Worm (Caenorhabditis elegans) whole organism, late embryonic: ENCODE results near the gene T09F5.20.

Experiments used
- C08G9.2 ChIP-seq: sonication (generic microtip); optimal IDR thresholded peaks from 2 replicates; lab custom pipeline; 2016; ENCODE audit warnings: mild to moderate bottlenecking, missing genetic modification characterization, moderate library complexity, missing compliant biosample characterization
- C38D4.7 ChIP-seq: fragments of 200-800 bp; sonication (Bioruptor generic); optimal IDR thresholded peaks from 2 replicates; lab custom pipeline; 2018; ENCODE audit warnings: mild to moderate bottlenecking, missing genetic modification characterization, moderate library complexity, missing compliant biosample characterization
- F13H6.1 ChIP-seq: sonication (generic microtip); optimal IDR thresholded peaks from 2 replicates; lab custom pipeline; 2016; ENCODE audit warnings: missing genetic modification characterization, missing compliant biosample characterization
- ahr-1 ChIP-seq: sonication (generic microtip); optimal IDR thresholded peaks from 2 replicates; lab custom pipeline; 2016; ENCODE audit warnings: missing genetic modification characterization, missing compliant biosample characterization
- ama-1 ChIP-seq: fragments of 150-350 bp; optimal IDR thresholded peaks from 2 replicates; lab custom pipeline; 2014
- ceh-14 ChIP-seq: sonication (generic microtip); optimal IDR thresholded peaks from 2 replicates; lab custom pipeline; 2016; ENCODE audit warnings: missing genotype, missing genetic modification characterization, missing compliant biosample characterization
- ceh-19 ChIP-seq: fragments of 200-800 bp; sonication (Bioruptor generic); optimal IDR thresholded peaks from 2 replicates; lab custom pipeline; 2018; ENCODE audit warnings: mild to moderate bottlenecking, missing genetic modification characterization, missing compliant biosample characterization
- ceh-22 ChIP-seq: sonication (generic microtip); optimal IDR thresholded peaks from 2 replicates; lab custom pipeline; 2017; ENCODE audit warnings: missing biosample characterization, missing genetic modification characterization
- ceh-30 ChIP-seq: fragments of 150-350 bp; optimal IDR thresholded peaks from 2 replicates; lab custom pipeline; 2014; ENCODE audit warnings: missing biosample characterization, missing genetic modification characterization
- ceh-31 ChIP-seq: sonication (generic microtip); optimal IDR thresholded peaks from 2 replicates; lab custom pipeline; 2016; ENCODE audit warnings: missing genetic modification characterization, missing compliant biosample characterization
- ceh-34 ChIP-seq: sonication (generic microtip); optimal IDR thresholded peaks from 2 replicates; lab custom pipeline; 2016; ENCODE audit warnings: mild to moderate bottlenecking, missing genetic modification characterization, missing compliant biosample characterization
- dmd-4 ChIP-seq: sonication (generic microtip); optimal IDR thresholded peaks from 2 replicates; lab custom pipeline; 2016; ENCODE audit warnings: borderline replicate concordance, missing genetic modification characterization, missing compliant biosample characterization
- elt-4 ChIP-seq: sonication (generic microtip); optimal IDR thresholded peaks from 2 replicates; lab custom pipeline; 2016; ENCODE audit warnings: missing genetic modification characterization, missing compliant biosample characterization
- eyg-1 ChIP-seq: sonication (generic microtip); optimal IDR thresholded peaks from 2 replicates; lab custom pipeline; 2016; ENCODE audit warnings: missing genotype, missing genetic modification characterization, missing compliant biosample characterization
- fkh-6 ChIP-seq: sonication (generic microtip); optimal IDR thresholded peaks from 2 replicates; lab custom pipeline; 2016; ENCODE audit warnings: missing genetic modification characterization, missing compliant biosample characterization
- hlh-15 ChIP-seq: sonication (generic microtip); optimal IDR thresholded peaks from 2 replicates; lab custom pipeline; 2016; ENCODE audit warnings: missing genetic modification characterization, missing compliant biosample characterization
- lin-11 ChIP-seq: fragments of 200-800 bp; sonication (Bioruptor generic); optimal IDR thresholded peaks from 2 replicates; lab custom pipeline; 2018; ENCODE audit warnings: mild to moderate bottlenecking, missing genetic modification characterization, missing compliant biosample characterization
- madf-2 ChIP-seq: sonication (generic microtip); optimal IDR thresholded peaks from 2 replicates; lab custom pipeline; 2017; ENCODE audit warnings: missing genetic modification characterization, missing compliant biosample characterization
- mec-3 ChIP-seq: sonication (generic microtip); optimal IDR thresholded peaks from 2 replicates; lab custom pipeline; 2016; ENCODE audit warnings: borderline replicate concordance, missing genetic modification characterization, missing compliant biosample characterization
- nfya-1 ChIP-seq: sonication (generic microtip); optimal IDR thresholded peaks from 2 replicates; lab custom pipeline; 2017; ENCODE audit warnings: missing genetic modification characterization, mild to moderate bottlenecking, missing compliant biosample characterization, antibody characterized with exemption, moderate library complexity
- nhr-232 ChIP-seq: sonication (generic microtip); optimal IDR thresholded peaks from 2 replicates; lab custom pipeline; 2016; ENCODE audit warnings: missing genetic modification characterization, missing compliant biosample characterization
- npax-4 ChIP-seq: sonication (generic microtip); optimal IDR thresholded peaks from 2 replicates; lab custom pipeline; 2016; ENCODE audit warnings: missing genetic modification characterization, missing compliant biosample characterization
- pax-1 ChIP-seq: fragments of 150-350 bp; optimal IDR thresholded peaks from 2 replicates; lab custom pipeline; 2014; ENCODE audit warnings: missing biosample characterization, missing genetic modification characterization
- pha-2 ChIP-seq: sonication (generic microtip); optimal IDR thresholded peaks from 2 replicates; lab custom pipeline; 2017; ENCODE audit warnings: mild to moderate bottlenecking, missing genetic modification characterization, missing compliant biosample characterization
- pros-1 ChIP-seq: fragments of 150-350 bp; optimal IDR thresholded peaks from 2 replicates; lab custom pipeline; 2014; ENCODE audit warnings: missing biosample characterization, missing genetic modification reagents, missing genetic modification characterization
- ref-2 ChIP-seq: sonication (generic microtip); optimal IDR thresholded peaks from 2 replicates; lab custom pipeline; 2016; ENCODE audit warnings: missing genetic modification characterization, missing compliant biosample characterization
- rnt-1 ChIP-seq: sonication (generic microtip); optimal IDR thresholded peaks from 2 replicates; lab custom pipeline; 2016; ENCODE audit warnings: missing genetic modification characterization, missing compliant biosample characterization
- sox-2 ChIP-seq: fragments of 200-800 bp; sonication (Bioruptor generic); IDR thresholded peaks from 2 replicates; pipeline ENCODE4 v1.3.6; 2022; ENCODE audit warnings: missing genetic modification reagents, missing genetic modification characterization, missing compliant biosample characterization
- ttx-3 ChIP-seq: sonication (generic microtip); optimal IDR thresholded peaks from 2 replicates; lab custom pipeline; 2016; ENCODE audit warnings: missing genetic modification reagents, missing genetic modification characterization, missing compliant biosample characterization
- unc-3 ChIP-seq, 2 experiments: fragments of 200-800 bp in 1 of 2; sonication (Bioruptor generic) in 1 of 2; sonication (generic microtip) in 1 of 2; conservative IDR thresholded peaks in 1 of 2; optimal IDR thresholded peaks in 1 of 2; 2 replicates each; pipeline versions ENCODE4 v1.3.6 to Lab custom; 2016 to 2022; ENCODE audit warnings: missing compliant biosample characterization in 2 of 2, missing genetic modification characterization in 2 of 2, missing genetic modification reagents in 1 of 2
- unc-55 ChIP-seq: sonication (generic microtip); optimal IDR thresholded peaks from 2 replicates; lab custom pipeline; 2017; ENCODE audit warnings: missing biosample characterization, missing genetic modification reagents, missing genetic modification characterization
- ztf-16 ChIP-seq: sonication (generic microtip); optimal IDR thresholded peaks from 2 replicates; lab custom pipeline; 2017; ENCODE audit warnings: missing genetic modification characterization, missing compliant biosample characterization

T09F5.20 gene

DNA sequence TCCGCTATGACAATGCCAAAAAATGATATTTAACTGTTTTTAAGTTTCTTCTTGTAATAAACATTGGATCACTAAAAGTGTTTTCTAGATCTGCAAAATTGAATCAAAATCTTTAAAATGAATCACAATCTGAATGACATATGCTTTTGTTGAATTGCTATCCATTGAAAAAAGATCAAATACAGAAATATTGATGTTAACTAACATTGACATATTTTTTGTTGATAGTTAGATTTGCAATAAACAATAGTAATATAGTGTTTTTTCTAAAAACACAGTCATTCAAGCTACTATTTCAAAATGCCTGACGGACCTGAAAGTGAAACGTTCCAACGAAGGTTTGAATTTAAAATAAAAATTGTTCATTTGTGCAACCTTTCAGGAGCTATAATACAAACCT lies 3.0 kb upstream of the T09F5.20 start, which contains the start of gene T09F5.2:
TSS of gene T09F5.2 (plus strand) at position 301 of the 400 bp plus-strand sequence.
- no peak for TF ChIP-seq ama-1
- TF ChIP-seq npax-4 (tag; lab: Kevin White, UChicago), result no peak
- TF ChIP-seq pros-1, result no peak
- TF ChIP-seq eyg-1 (tag; lab: Kevin White, UChicago), result no peak
- TF ChIP-seq ceh-22, result no peak
- TF ChIP-seq, all 69 proteins: peak for 0

- TF ChIP-seq nfya-1 (tag; lab: Kevin White, UChicago) (peak; percentile 69), F13H6.1 (no peak)
Observed at ce11 chrV:15150176-15150575, 2.5 kb upstream of the T09F5.20 start.

- TF ChIP-seq madf-2 (tag; lab: Kevin White, UChicago) (no peak), rnt-1 (tag; lab: Kevin White, UChicago) (peak; percentile 5)
- TF ChIP-seq, all 69 proteins: peak for 1
Observed at ce11 chrV:15148800-15149199, 1.1 kb upstream of the T09F5.20 start, which contains the start of gene T09F5.1. TSS of gene T09F5.1 (plus strand) at chrV:15149100.

DNA sequence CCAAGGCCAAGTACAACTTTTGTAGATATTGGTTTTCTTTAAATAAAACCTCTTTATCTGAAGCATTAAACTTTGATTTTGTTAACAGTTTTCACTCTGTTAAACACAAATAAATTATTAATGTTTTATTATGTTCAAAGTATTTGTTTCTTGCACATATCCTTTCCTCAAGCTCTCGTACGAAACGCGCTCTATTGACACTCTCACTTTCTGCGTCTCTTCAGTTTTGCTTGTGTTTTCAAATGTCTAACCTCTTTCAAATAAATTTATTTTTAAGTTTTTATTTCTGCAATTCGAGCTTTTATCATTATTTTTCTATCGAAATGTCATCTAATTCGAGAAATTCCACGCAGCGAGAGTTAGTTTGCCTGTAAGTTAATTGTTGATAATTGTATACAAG lies 3.9 kb downstream of the T09F5.20 start, which contains the start of gene K08F9.4:
TSS of gene K08F9.4 (plus strand) at position 222 of the 400 bp plus-strand sequence.
- TF ChIP-seq ttx-3 (no peak), sox-2 (GFP tag; lab: Robert Waterston, UW) (no peak), ceh-31 (tag; lab: Kevin White, UChicago) (peak; percentile 16), pax-1 (tag; lab: Kevin White, UChicago) (peak; percentile 54)

- no peak for TF ChIP-seq lin-11 (tag; lab: Kevin White, UChicago)
- TF ChIP-seq pha-2, result no peak
- TF ChIP-seq C38D4.7 (GFP tag; lab: Kevin White, UChicago), result no peak
Observed at ce11 chrV:15143285-15143684, 4.4 kb downstream of the T09F5.20 start, which contains the start of gene K08F9.1. TSS of gene K08F9.1 (minus strand) at chrV:15143385.

- TF ChIP-seq ceh-22 (no peak), C08G9.2 (tag; lab: Kevin White, UChicago) (no peak), ceh-30 (no peak), unc-55 (GFP tag; lab: Kevin White, UChicago) (no peak)
Observed at ce11 chrV:15140247-15140646, 7.4 kb downstream of the T09F5.20 start, which contains the start of gene K08F9.3. TSS of gene K08F9.3 (plus strand) at chrV:15140547.

DNA sequence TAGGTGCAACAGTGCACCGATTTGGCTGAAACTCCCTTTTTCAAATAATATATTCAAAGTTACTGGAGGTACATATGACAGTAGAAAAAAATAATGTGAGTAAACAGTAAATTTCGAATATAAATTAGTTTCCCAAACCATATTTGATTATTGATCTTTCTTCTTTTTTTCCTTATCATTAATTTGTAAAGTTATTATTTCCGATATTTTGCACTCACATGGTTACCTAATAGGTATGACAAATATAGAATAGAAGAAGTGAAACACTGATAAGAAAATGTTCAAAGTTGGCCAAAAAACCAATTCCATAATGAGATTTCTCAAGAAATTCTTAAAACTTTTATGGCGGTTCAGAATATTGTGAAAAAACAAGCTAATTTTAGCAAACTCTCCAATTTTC lies 7.9 kb downstream of the T09F5.20 start:
- TF ChIP-seq ahr-1 (no peak), dmd-4 (tag; lab: Kevin White, UChicago) (no peak), mec-3 (no peak), npax-4 (tag; lab: Kevin White, UChicago) (no peak), unc-3 (GFP tag; conservative IDR thresholded peaks at IDR 0.05; lab: Robert Waterston, UW) (no peak), unc-3 (tag; optimal IDR thresholded peaks at IDR 0.05; lab: Kevin White, UChicago) (no peak), hlh-15 (tag; lab: Kevin White, UChicago) (no peak), C38D4.7 (GFP tag; lab: Kevin White, UChicago) (no peak), ceh-14 (tag; lab: Kevin White, UChicago) (no peak), nhr-232 (tag; lab: Kevin White, UChicago) (no peak), ceh-22 (no peak), elt-4 (tag; lab: Kevin White, UChicago) (no peak), ceh-19 (GFP tag; lab: Kevin White, UChicago) (no peak), ref-2 (no peak), ttx-3 (no peak), fkh-6 (tag; lab: Kevin White, UChicago) (no peak), ceh-34 (no peak), lin-11 (tag; lab: Kevin White, UChicago) (no peak), ztf-16 (tag; lab: Kevin White, UChicago) (no peak), nfya-1 (tag; lab: Kevin White, UChicago) (no peak), pax-1 (tag; lab: Kevin White, UChicago) (no peak)
